Worm (Caenorhabditis elegans) whole organism, early embryonic: ENCODE measurements around the gene T03F6.9.

Source experiments
- ama-1 ChIP-seq: fragments of 150-350 bp; optimal IDR thresholded peaks from 2 replicates; lab custom pipeline; 2014
- ceh-36 ChIP-seq: sonication (generic microtip); optimal IDR thresholded peaks from 2 replicates; lab custom pipeline; 2016; ENCODE audit warnings: missing genetic modification characterization, inconsistent platforms, missing compliant biosample characterization
- pes-1 ChIP-seq: fragments of 200-800 bp; sonication (Bioruptor generic); IDR thresholded peaks from 2 replicates; pipeline ENCODE4 v1.3.6; 2022; ENCODE audit warnings: missing genetic modification reagents, missing genetic modification characterization, missing compliant biosample characterization
- tra-4 ChIP-seq: sonication (generic microtip); optimal IDR thresholded peaks from 2 replicates; lab custom pipeline; 2017; ENCODE audit warnings: missing genetic modification characterization, missing compliant biosample characterization

- TF ChIP-seq tra-4 (tag; lab: Kevin White, UChicago) (no peak), ceh-36 (no peak), ama-1 (lab: Kevin White, UChicago) (no peak), pes-1 (GFP tag; lab: Robert Waterston, UW) (no peak)
These were observed 7.4 kb upstream of the T03F6.9 start, which contains the start of gene T03F6.10 for ce11 chrIII:13378242-13378641.
